Worm (Caenorhabditis elegans) whole organism, late embryonic: ENCODE data around the gene F56C3.10.

Experiments
- ceh-45 ChIP-seq: fragments of 200-800 bp; sonication (Bioruptor generic); IDR thresholded peaks from 2 replicates; pipeline ENCODE4 v1.3.6; 2022; ENCODE audit warnings: missing genetic modification reagents, missing genetic modification characterization, missing compliant biosample characterization
- ref-2 ChIP-seq: sonication (generic microtip); optimal IDR thresholded peaks from 2 replicates; lab custom pipeline; 2016; ENCODE audit warnings: missing genetic modification characterization, missing compliant biosample characterization
- rnt-1 ChIP-seq: sonication (generic microtip); optimal IDR thresholded peaks from 2 replicates; lab custom pipeline; 2016; ENCODE audit warnings: missing genetic modification characterization, missing compliant biosample characterization
- sox-4 ChIP-seq: sonication (generic microtip); optimal IDR thresholded peaks from 2 replicates; lab custom pipeline; 2017; ENCODE audit warnings: mild to moderate bottlenecking, missing genetic modification characterization, inconsistent platforms, missing compliant biosample characterization

DNA sequence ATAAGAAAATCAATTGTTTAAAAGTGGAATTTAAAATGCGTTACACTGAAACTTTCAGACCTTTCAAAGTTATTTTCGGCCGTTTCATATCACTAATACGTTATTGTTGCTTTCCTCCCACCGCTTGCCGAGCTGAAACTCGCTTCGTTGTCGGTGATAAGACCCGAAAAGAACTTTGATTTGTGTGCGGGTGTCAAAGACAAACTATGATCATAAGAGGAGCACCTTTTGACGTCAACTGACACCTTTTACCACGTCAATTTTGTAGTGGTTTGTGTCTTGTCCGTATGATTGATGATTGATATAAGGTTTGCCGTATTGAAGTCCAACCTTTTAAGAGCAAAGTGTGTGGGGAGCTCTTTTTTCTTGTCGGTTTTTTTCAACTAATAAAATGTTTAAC, 44.5 kb downstream of the F56C3.10 start, which contains the start of gene ttr-37:
- TF ChIP-seq ceh-45 (GFP tag; lab: Robert Waterston, UW) = no peak
- no peak for TF ChIP-seq ref-2
- TF ChIP-seq rnt-1 (tag; lab: Kevin White, UChicago) = no peak
- TF ChIP-seq sox-4 (tag; lab: Kevin White, UChicago) = no peak
